Worm (Caenorhabditis elegans): ENCODE data around the gene C35D10.6.

- TF ChIP-seq T22C8.4 (GFP tag; IDR thresholded peaks at IDR 0.05) (0 out of 2 replicates have a peak, but pooled peaks have one; percentile 5), flt-1 (GFP tag; IDR thresholded peaks at IDR 0.05) (no peak), klf-2 (GFP tag; conservative IDR thresholded peaks at IDR 0.05) (no peak), tab-1 (GFP tag; IDR thresholded peaks at IDR 0.05) (no peak), ref-1 (GFP tag; conservative IDR thresholded peaks at IDR 0.05) (no peak)
Observed at ce11 chrIII:4878281-4878680, 19.1 kb downstream of the C35D10.6 start, which contains the start of the genes tost-1 and arx-6.
